Fruit fly (Drosophila melanogaster) whole organism, embryonic: ENCODE measurements around the gene mTerf3.

ENCODE experiments used
- Blimp-1 ChIP-seq: fragments of 200-800 bp; sonication (Bioruptor generic); optimal IDR thresholded peaks from 3 replicates; lab custom pipeline; 2018; ENCODE audit warnings: missing biosample characterization, missing genetic modification characterization, mild to moderate bottlenecking, moderate library complexity, missing genetic modification reagents
- CG10543 ChIP-seq: fragments of 200-800 bp; sonication (Bioruptor generic); optimal IDR thresholded peaks from 3 replicates; lab custom pipeline; 2017; ENCODE audit warnings: missing biosample characterization, mild to moderate bottlenecking, missing genetic modification characterization, moderate library complexity
- CG10979 ChIP-seq: fragments of 200-800 bp; sonication (Bioruptor generic); optimal IDR thresholded peaks from 2 replicates; lab custom pipeline; 2018; ENCODE audit warnings: missing biosample characterization, mild to moderate bottlenecking, missing genetic modification characterization, moderate library complexity
- CG13123 ChIP-seq: fragments of 200-800 bp; sonication (Bioruptor generic); optimal IDR thresholded peaks from 2 replicates; lab custom pipeline; 2016; ENCODE audit warnings: missing biosample characterization, missing genetic modification characterization
- CG13287 ChIP-seq: fragments of 200-800 bp; sonication (Bioruptor generic); IDR thresholded peaks from 2 replicates; pipeline ENCODE4 v1.3.6; 2022; ENCODE audit warnings: missing biosample characterization, missing genetic modification characterization; ENCODE audit not compliant: partially characterized antibody
- CG1647 ChIP-seq: fragments of 200-800 bp; sonication (Bioruptor generic); optimal IDR thresholded peaks from 3 replicates; lab custom pipeline; 2016; ENCODE audit warnings: missing biosample characterization, missing genetic modification characterization
- CG17186 ChIP-seq: fragments of 200-800 bp; sonication (Bioruptor generic); optimal IDR thresholded peaks from 3 replicates; lab custom pipeline; 2017; ENCODE audit warnings: missing biosample characterization, missing genetic modification reagents, missing genetic modification characterization
- CG17568 ChIP-seq: fragments of 200-800 bp; sonication (Bioruptor generic); optimal IDR thresholded peaks from 2 replicates; lab custom pipeline; 2018; ENCODE audit warnings: missing biosample characterization, mild to moderate bottlenecking, missing genetic modification characterization, moderate library complexity
- CG6654 ChIP-seq: fragments of 200-800 bp; sonication (Bioruptor generic); optimal IDR thresholded peaks from 2 replicates; lab custom pipeline; 2017; ENCODE audit warnings: missing biosample characterization, mild to moderate bottlenecking, missing genetic modification characterization
- CG8924 ChIP-seq: fragments of 200-800 bp; optimal IDR thresholded peaks from 3 replicates; lab custom pipeline; 2019; ENCODE audit warnings: missing biosample characterization, mild to moderate bottlenecking, missing genetic modification characterization, moderate library complexity
- CG9437 ChIP-seq: fragments of 200-800 bp; sonication (Bioruptor generic); optimal IDR thresholded peaks from 2 replicates; lab custom pipeline; 2018; ENCODE audit warnings: missing biosample characterization, mild to moderate bottlenecking, missing genetic modification characterization
- CG9797 ChIP-seq: fragments of 200-800 bp; sonication (Bioruptor generic); optimal IDR thresholded peaks from 3 replicates; lab custom pipeline; 2018; ENCODE audit warnings: missing biosample characterization, mild to moderate bottlenecking, missing genetic modification characterization
- Doc2 ChIP-seq: fragments of 200-800 bp; sonication (Bioruptor generic); IDR thresholded peaks from 2 replicates; pipeline ENCODE4 v1.3.6; 2022; ENCODE audit warnings: missing biosample characterization, missing genetic modification characterization
- Dp ChIP-seq: fragments of 200-800 bp; sonication (Bioruptor generic); optimal IDR thresholded peaks from 2 replicates; lab custom pipeline; 2018; ENCODE audit warnings: missing biosample characterization, mild to moderate bottlenecking, missing genetic modification characterization, moderate library complexity
- HLHmδ ChIP-seq: fragments of 200-800 bp; sonication (Bioruptor generic); optimal IDR thresholded peaks from 2 replicates; lab custom pipeline; 2018; ENCODE audit warnings: missing biosample characterization, mild to moderate bottlenecking, missing genetic modification characterization, moderate library complexity
- Hr78 ChIP-seq, 2 experiments: fragments of 200-800 bp in 1 of 2; fragments of >200 bp in 1 of 2; sonication (Bioruptor generic) in 1 of 2; optimal IDR thresholded peaks; 2 replicates each; lab custom pipeline; 2017 to 2019; ENCODE audit warnings: missing biosample characterization in 2 of 2, missing genetic modification characterization in 2 of 2, mild to moderate bottlenecking in 1 of 2, moderate library complexity in 1 of 2
- MTF-1 ChIP-seq: fragments of 200-800 bp; sonication (Bioruptor generic); optimal IDR thresholded peaks from 2 replicates; lab custom pipeline; 2018; ENCODE audit warnings: missing biosample characterization, mild to moderate bottlenecking, missing genetic modification characterization, borderline replicate concordance
- Max ChIP-seq: fragments of 200-800 bp; sonication (Bioruptor generic); optimal IDR thresholded peaks from 2 replicates; lab custom pipeline; 2016; ENCODE audit warnings: missing biosample characterization, mild to moderate bottlenecking, missing genetic modification characterization
- Mes4 ChIP-seq: fragments of 200-800 bp; sonication (Bioruptor generic); optimal IDR thresholded peaks from 2 replicates; lab custom pipeline; 2016; ENCODE audit warnings: missing biosample characterization, missing genetic modification characterization
- NFAT ChIP-seq: fragments of 200-800 bp; sonication (Bioruptor generic); IDR thresholded peaks from 2 replicates; pipeline ENCODE4 v1.3.6; 2022; ENCODE audit warnings: missing biosample characterization, missing genetic modification characterization
- NK7.1 ChIP-seq: fragments of 200-800 bp; sonication (Bioruptor generic); optimal IDR thresholded peaks from 3 replicates; lab custom pipeline; 2016; ENCODE audit warnings: missing biosample characterization, missing genetic modification characterization
- Nf-YB ChIP-seq: fragments of 200-800 bp; sonication (Bioruptor generic); optimal IDR thresholded peaks from 3 replicates; lab custom pipeline; 2019; ENCODE audit warnings: missing biosample characterization, mild to moderate bottlenecking, missing genetic modification characterization, moderate library complexity
- Poxn ChIP-seq: fragments of 200-800 bp; sonication (Bioruptor generic); IDR thresholded peaks from 2 replicates; pipeline ENCODE4 v1.3.6; 2022; ENCODE audit warnings: missing biosample characterization, missing genetic modification characterization
- Ptx1 ChIP-seq: fragments of 200-800 bp; sonication (Bioruptor generic); IDR thresholded peaks from 2 replicates; pipeline ENCODE4 v1.3.6; 2022; ENCODE audit warnings: missing biosample characterization, missing genetic modification characterization
- Six4 ChIP-seq: fragments of 200-800 bp; sonication (Bioruptor generic); optimal IDR thresholded peaks from 2 replicates; lab custom pipeline; 2016; ENCODE audit warnings: missing biosample characterization, missing genetic modification characterization
- Taf1 ChIP-seq: fragments of 200-800 bp; sonication (Bioruptor generic); IDR thresholded peaks from 2 replicates; pipeline ENCODE4 v1.3.6; 2022; ENCODE audit warnings: missing biosample characterization, missing genetic modification characterization
- Tbp ChIP-seq: fragments of >200 bp; optimal IDR thresholded peaks from 2 replicates; lab custom pipeline; 2018; ENCODE audit warnings: missing biosample characterization, missing genetic modification characterization
- ab ChIP-seq: fragments of 200-800 bp; sonication (Bioruptor generic); optimal IDR thresholded peaks from 2 replicates; lab custom pipeline; 2016; ENCODE audit warnings: missing biosample characterization, missing genetic modification characterization
- abd-A ChIP-seq: fragments of 200-800 bp; sonication (Bioruptor generic); optimal IDR thresholded peaks from 3 replicates; lab custom pipeline; 2019; ENCODE audit warnings: missing biosample characterization, mild to moderate bottlenecking, missing genetic modification characterization, moderate library complexity
- ato ChIP-seq: fragments of 200-800 bp; sonication (Bioruptor generic); IDR thresholded peaks from 2 replicates; pipeline ENCODE4 v1.3.6; 2022; ENCODE audit warnings: missing biosample characterization, missing genetic modification characterization; ENCODE audit not compliant: partially characterized antibody
- az2 ChIP-seq: fragments of 200-800 bp; sonication (Bioruptor generic); optimal IDR thresholded peaks from 3 replicates; lab custom pipeline; 2016; ENCODE audit warnings: missing biosample characterization, missing genetic modification characterization
- bcd ChIP-seq: fragments of 200-800 bp; sonication (Bioruptor generic); optimal IDR thresholded peaks from 2 replicates; lab custom pipeline; 2017; ENCODE audit warnings: missing biosample characterization, mild to moderate bottlenecking, missing genetic modification characterization
- bigmax ChIP-seq: fragments of 200-800 bp; sonication (Bioruptor generic); optimal IDR thresholded peaks from 2 replicates; lab custom pipeline; 2018; ENCODE audit warnings: missing biosample characterization, mild to moderate bottlenecking, missing genetic modification characterization
- btn ChIP-seq: fragments of 200-800 bp; sonication (Bioruptor generic); optimal IDR thresholded peaks from 2 replicates; lab custom pipeline; 2016; ENCODE audit warnings: missing biosample characterization, missing genetic modification characterization
- ci ChIP-seq: fragments of 200-800 bp; sonication (Bioruptor generic); IDR thresholded peaks from 3 replicates; pipeline ENCODE4 v1.3.6; 2022; ENCODE audit warnings: missing biosample characterization, missing genetic modification characterization
- fd96Cb ChIP-seq: fragments of 200-800 bp; sonication (Bioruptor generic); optimal IDR thresholded peaks from 2 replicates; lab custom pipeline; 2018; ENCODE audit warnings: missing biosample characterization, mild to moderate bottlenecking, missing genetic modification characterization, moderate library complexity
- kni ChIP-seq: fragments of 200-800 bp; sonication (Bioruptor generic); optimal IDR thresholded peaks from 3 replicates; lab custom pipeline; 2017; ENCODE audit warnings: mild to moderate bottlenecking, missing biosample characterization, missing genetic modification reagents, missing genetic modification characterization
- nerfin-1 ChIP-seq: fragments of 200-800 bp; sonication (Bioruptor generic); optimal IDR thresholded peaks from 3 replicates; lab custom pipeline; 2019; ENCODE audit warnings: missing biosample characterization, mild to moderate bottlenecking, missing genetic modification characterization, moderate library complexity
- phol ChIP-seq: fragments of 200-800 bp; sonication (Bioruptor generic); optimal IDR thresholded peaks from 3 replicates; lab custom pipeline; 2018; ENCODE audit warnings: missing biosample characterization, mild to moderate bottlenecking, missing genetic modification characterization, moderate library complexity
- ranshi ChIP-seq: fragments of 200-800 bp; sonication (Bioruptor generic); IDR thresholded peaks from 2 replicates; pipeline ENCODE4 v1.3.6; 2022; ENCODE audit warnings: missing biosample characterization, missing genetic modification characterization
- sr ChIP-seq: fragments of 200-800 bp; sonication (Bioruptor generic); IDR thresholded peaks from 3 replicates; pipeline ENCODE4 v1.3.6; 2022; ENCODE audit warnings: missing biosample characterization, missing genetic modification characterization
- ttk ChIP-seq: fragments of 200-800 bp; sonication (Bioruptor generic); IDR thresholded peaks from 2 replicates; pipeline ENCODE4 v2.1.2; 2022; ENCODE audit warnings: missing biosample characterization, missing genetic modification characterization
- tup ChIP-seq: fragments of 200-800 bp; sonication (Bioruptor generic); optimal IDR thresholded peaks from 2 replicates; lab custom pipeline; 2016; ENCODE audit warnings: missing biosample characterization, mild to moderate bottlenecking, missing genetic modification characterization, moderate library complexity
- tx ChIP-seq: fragments of 200-800 bp; sonication (Bioruptor generic); optimal IDR thresholded peaks from 2 replicates; lab custom pipeline; 2016; ENCODE audit warnings: missing biosample characterization, missing genetic modification characterization
- vnd ChIP-seq: fragments of 200-800 bp; sonication (Bioruptor generic); IDR thresholded peaks from 3 replicates; pipeline ENCODE4 v1.3.6; 2022; ENCODE audit warnings: missing biosample characterization, missing genetic modification characterization; ENCODE audit not compliant: partially characterized antibody
- wdn ChIP-seq: fragments of 200-800 bp; sonication (Bioruptor generic); IDR thresholded peaks from 2 replicates; pipeline ENCODE4 v1.3.6; 2022; ENCODE audit warnings: missing biosample characterization, missing genetic modification characterization
- zen2 ChIP-seq: fragments of 200-800 bp; sonication (Bioruptor generic); IDR thresholded peaks from 3 replicates; pipeline ENCODE4 v1.3.6; 2022; ENCODE audit warnings: missing biosample characterization, missing genetic modification characterization; ENCODE audit not compliant: partially characterized antibody
- zfh1 ChIP-seq: fragments of 200-800 bp; sonication (Bioruptor generic); IDR thresholded peaks from 3 replicates; pipeline ENCODE4 v1.3.6; 2022; ENCODE audit warnings: missing biosample characterization, missing genetic modification characterization

The mTerf3 gene

dm6 chr3L:20540182-20540974 lies 19.8 kb upstream of the mTerf3 start, which contains the start of gene Rcd2 (continued):
- TF ChIP-seq Taf1 (GFP tag; lab: Robert Waterston, UW) (peak; percentile 57), HLHmδ (no peak), bcd (GFP tag; lab: Kevin White, UChicago) (peak; percentile 81), Mes4 (GFP tag; lab: Kevin White, UChicago) (no peak), kni (no peak), Dp (GFP tag; lab: Kevin White, UChicago) (no peak), Nf-YB (GFP tag; lab: Kevin White, UChicago) (peak; percentile 72), NFAT (GFP tag; lab: Robert Waterston, UW) (peak; percentile 65; the same call in 1 of the 2 replicates), sr (no peak), nerfin-1 (tag; lab: Kevin White, UChicago) (peak; percentile 66), CG9437 (peak; percentile 80), CG17186 (peak; percentile 7), zfh1 (peak; percentile 59; the same call in 1 of the 3 replicates), wdn (GFP tag; lab: Robert Waterston, UW) (peak; percentile 31; the same call in 1 of the 2 replicates), CG1647 (GFP tag; lab: Kevin White, UChicago) (no peak), vnd (GFP tag; lab: Robert Waterston, UW) (peak; percentile 83), ttk (GFP tag; lab: Robert Waterston, UW) (no peak), phol (tag; lab: Kevin White, UChicago) (peak; percentile 66), Six4 (GFP tag; lab: Kevin White, UChicago) (no peak), Tbp (no peak), Hr78 (GFP tag; optimal IDR thresholded peaks at IDR 0.05; lab: Kevin White, UChicago) (peak in 1 of 2 experiments; percentile 99), ato (GFP tag; lab: Robert Waterston, UW) (peak; percentile 79), tup (no peak), CG10543 (GFP tag; lab: Kevin White, UChicago) (peak; percentile 93), tx (GFP tag; lab: Kevin White, UChicago) (peak; percentile 40), az2 (GFP tag; lab: Kevin White, UChicago) (peak; percentile 38), abd-A (tag; lab: Kevin White, UChicago) (peak; percentile 94), CG13123 (no peak), Poxn (no peak), CG8924 (tag; lab: Kevin White, UChicago) (peak; percentile 92), ci (peak; percentile 51; the same call in 2 of the 3 replicates), CG6654 (GFP tag; lab: Kevin White, UChicago) (peak; percentile 11), Max (GFP tag; lab: Kevin White, UChicago) (no peak), ranshi (GFP tag; lab: Robert Waterston, UW) (peak; percentile 67), CG17568 (peak; percentile 85), MTF-1 (GFP tag; lab: Kevin White, UChicago) (peak; percentile 55), fd96Cb (tag; lab: Kevin White, UChicago) (peak; percentile 70), btn (no peak), Blimp-1 (GFP tag; lab: Kevin White, UChicago) (peak; percentile 68), CG13287 (GFP tag; lab: Robert Waterston, UW) (peak; percentile 94), CG10979 (tag; lab: Kevin White, UChicago) (peak; percentile 75), bigmax (GFP tag; lab: Kevin White, UChicago) (no peak), Doc2 (GFP tag; lab: Robert Waterston, UW) (no peak), ab (no peak), NK7.1 (GFP tag; lab: Kevin White, UChicago) (peak; percentile 63), CG9797 (GFP tag; lab: Kevin White, UChicago) (no peak), zen2 (GFP tag; lab: Robert Waterston, UW) (peak; percentile 93), Ptx1 (GFP tag; lab: Robert Waterston, UW) (peak; percentile 82)
